Worm (Caenorhabditis elegans) whole organism, early embryonic: ENCODE results near the gene C37E2.10.

Experiments used
- B0310.2 ChIP-seq: sonication (generic microtip); optimal IDR thresholded peaks from 2 replicates; lab custom pipeline; 2016; ENCODE audit warnings: mild to moderate bottlenecking, missing genetic modification characterization, missing compliant biosample characterization
- F13C5.2 ChIP-seq: sonication (generic microtip); optimal IDR thresholded peaks from 2 replicates; lab custom pipeline; 2017; ENCODE audit warnings: mild to moderate bottlenecking, missing genetic modification characterization, inconsistent platforms, missing compliant biosample characterization
- aly-1 ChIP-seq: sonication (generic microtip); optimal IDR thresholded peaks from 2 replicates; lab custom pipeline; 2016; ENCODE audit warnings: missing genetic modification characterization, missing compliant biosample characterization
- ama-1 ChIP-seq: fragments of 150-350 bp; optimal IDR thresholded peaks from 2 replicates; lab custom pipeline; 2014
- ceh-13 ChIP-seq: fragments of 200-800 bp; sonication (Bioruptor generic); optimal IDR thresholded peaks from 2 replicates; lab custom pipeline; 2018; ENCODE audit warnings: mild to moderate bottlenecking, missing genetic modification characterization, missing compliant biosample characterization
- ceh-36 ChIP-seq: sonication (generic microtip); optimal IDR thresholded peaks from 2 replicates; lab custom pipeline; 2016; ENCODE audit warnings: missing genetic modification characterization, inconsistent platforms, missing compliant biosample characterization
- ets-7 ChIP-seq: sonication (generic microtip); optimal IDR thresholded peaks from 2 replicates; lab custom pipeline; 2016; ENCODE audit warnings: missing genotype, missing genetic modification characterization, missing compliant biosample characterization
- flt-1 ChIP-seq: fragments of 200-800 bp; sonication (Bioruptor generic); IDR thresholded peaks from 2 replicates; pipeline ENCODE4 v1.3.6; 2022; ENCODE audit warnings: missing genetic modification characterization, missing compliant biosample characterization
- hmbx-1 ChIP-seq: sonication (generic microtip); optimal IDR thresholded peaks from 2 replicates; lab custom pipeline; 2016; ENCODE audit warnings: mild to moderate bottlenecking, missing genetic modification characterization, missing compliant biosample characterization
- hmg-4 ChIP-seq: fragments of 200-800 bp; sonication (Bioruptor generic); optimal IDR thresholded peaks from 2 replicates; lab custom pipeline; 2018; ENCODE audit warnings: mild to moderate bottlenecking, missing genetic modification characterization, missing compliant biosample characterization
- hnd-1 ChIP-seq: sonication (generic microtip); optimal IDR thresholded peaks from 2 replicates; lab custom pipeline; 2016; ENCODE audit warnings: missing genetic modification characterization, missing compliant biosample characterization
- pes-1 ChIP-seq: fragments of 200-800 bp; sonication (Bioruptor generic); IDR thresholded peaks from 2 replicates; pipeline ENCODE4 v1.3.6; 2022; ENCODE audit warnings: missing genetic modification reagents, missing genetic modification characterization, missing compliant biosample characterization
- scrt-1 ChIP-seq: fragments of 200-800 bp; sonication (Bioruptor generic); IDR thresholded peaks from 2 replicates; pipeline ENCODE4 v1.3.6; 2022; ENCODE audit warnings: missing genetic modification characterization, missing compliant biosample characterization
- sea-1 ChIP-seq: fragments of 200-800 bp; sonication (Bioruptor generic); conservative IDR thresholded peaks from 2 replicates; pipeline ENCODE4 v1.3.6; 2022; ENCODE audit warnings: missing genetic modification characterization, missing compliant biosample characterization
- tbx-11 ChIP-seq: fragments of 200-800 bp; sonication (Bioruptor generic); IDR thresholded peaks from 2 replicates; pipeline ENCODE4 v1.3.6; 2022; ENCODE audit warnings: missing genetic modification characterization, missing compliant biosample characterization
- tbx-37 ChIP-seq: fragments of 200-800 bp; sonication (Bioruptor generic); conservative IDR thresholded peaks from 2 replicates; pipeline ENCODE4 v1.3.6; 2022; ENCODE audit warnings: missing genetic modification reagents, missing genetic modification characterization, missing compliant biosample characterization
- tra-4 ChIP-seq: sonication (generic microtip); optimal IDR thresholded peaks from 2 replicates; lab custom pipeline; 2017; ENCODE audit warnings: missing genetic modification characterization, missing compliant biosample characterization

C37E2.10 gene

DNA sequence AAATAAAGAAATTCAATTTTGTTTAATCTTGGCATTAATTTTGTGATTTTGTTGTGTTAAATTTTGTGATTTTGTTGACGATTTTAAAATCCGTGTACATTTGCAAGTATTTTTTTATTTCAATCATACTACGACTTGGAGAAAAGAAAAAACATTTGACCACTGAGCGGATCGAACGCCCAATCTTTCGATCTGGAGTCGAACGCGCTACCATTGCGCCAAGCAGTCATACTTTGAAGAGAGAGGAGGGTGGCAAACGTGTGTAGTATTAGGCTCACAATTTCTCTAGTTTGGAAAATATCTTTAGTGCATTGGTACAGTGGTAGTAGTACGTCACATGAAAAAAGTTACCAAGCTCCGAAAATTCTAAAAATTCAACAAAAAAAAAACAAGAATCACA lies 50.0 kb downstream of the C37E2.10 start:
- peak; percentile 29 for TF ChIP-seq hnd-1 (tag; lab: Kevin White, UChicago)
- peak; percentile 49; the same call in 1 of the 2 replicates for TF ChIP-seq flt-1 (GFP tag; lab: Robert Waterston, UW)
- no peak for TF ChIP-seq tra-4 (tag; lab: Kevin White, UChicago)
- TF ChIP-seq ets-7 (tag; lab: Kevin White, UChicago), result no peak
- TF ChIP-seq aly-1 (tag; lab: Kevin White, UChicago), result peak; percentile 61
- peak; percentile 59 for TF ChIP-seq ceh-36 (tag; lab: Kevin White, UChicago)
- TF ChIP-seq pes-1 (GFP tag; lab: Robert Waterston, UW), result peak; percentile 79
- TF ChIP-seq tbx-37, result no peak
- no peak for TF ChIP-seq ama-1 (lab: Kevin White, UChicago)
- peak; percentile 72; the same call in 1 of the 2 replicates for TF ChIP-seq sea-1
- TF ChIP-seq scrt-1, result 0 out of 2 replicates have a peak, but pooled peaks have one; percentile 49
- TF ChIP-seq tbx-11 (GFP tag; lab: Robert Waterston, UW), result peak; percentile 38; the same call in 1 of the 2 replicates
- TF ChIP-seq hmbx-1 (tag; lab: Kevin White, UChicago), result no peak
- TF ChIP-seq hmg-4 (GFP tag; lab: Kevin White, UChicago), result no peak
- TF ChIP-seq B0310.2, result no peak
- TF ChIP-seq F13C5.2 (tag; lab: Kevin White, UChicago), result no peak
- no peak for TF ChIP-seq ceh-13 (GFP tag; lab: Kevin White, UChicago)
